Worm (Caenorhabditis elegans) whole organism, L1 larva: ENCODE data around the gene ceh-83.

ENCODE experiments used
- C16A3.4 ChIP-seq: fragments of 150-350 bp; optimal IDR thresholded peaks from 2 replicates; lab custom pipeline; 2014; ENCODE audit warnings: missing biosample characterization, missing genetic modification characterization
- Y116A8C.19 ChIP-seq: sonication (generic microtip); optimal IDR thresholded peaks from 2 replicates; lab custom pipeline; 2016; ENCODE audit warnings: missing compliant biosample characterization, missing genetic modification characterization, borderline replicate concordance
- aha-1 ChIP-seq: fragments of 150-350 bp; optimal IDR thresholded peaks from 2 replicates; lab custom pipeline; 2014; ENCODE audit warnings: missing biosample characterization, missing genetic modification characterization
- alr-1 ChIP-seq: fragments of 200-800 bp; sonication (Bioruptor generic); optimal IDR thresholded peaks from 2 replicates; lab custom pipeline; 2018; ENCODE audit warnings: borderline replicate concordance, mild to moderate bottlenecking, missing genetic modification characterization, missing compliant biosample characterization
- aly-2 ChIP-seq: fragments of 150-350 bp; optimal IDR thresholded peaks from 2 replicates; lab custom pipeline; 2014; ENCODE audit warnings: missing biosample characterization, missing genetic modification characterization
- blmp-1 ChIP-seq: fragments of 150-350 bp; optimal IDR thresholded peaks from 2 replicates; lab custom pipeline; 2014; ENCODE audit warnings: missing biosample characterization, missing genetic modification characterization
- ceh-63 ChIP-seq: fragments of 200-800 bp; sonication (Bioruptor generic); optimal IDR thresholded peaks from 2 replicates; lab custom pipeline; 2018; ENCODE audit warnings: mild to moderate bottlenecking, missing genetic modification characterization, missing compliant biosample characterization
- ceh-82 ChIP-seq, 3 experiments: fragments of 150-350 bp in 1 of 3; sonication (generic microtip) in 2 of 3; optimal IDR thresholded peaks; 2 replicates each; lab custom pipeline; 2014 to 2017; ENCODE audit warnings: missing biosample characterization in 3 of 3, missing genetic modification characterization in 3 of 3
- ceh-88 ChIP-seq: fragments of 200-800 bp; sonication (Bioruptor generic); IDR thresholded peaks from 2 replicates; pipeline ENCODE4 v1.3.6; 2022; ENCODE audit warnings: missing genetic modification characterization, missing compliant biosample characterization
- ces-1 ChIP-seq: fragments of 150-350 bp; optimal IDR thresholded peaks from 2 replicates; lab custom pipeline; 2014; ENCODE audit warnings: missing biosample characterization, missing genetic modification reagents, missing genetic modification characterization
- dsc-1 ChIP-seq: sonication (generic microtip); optimal IDR thresholded peaks from 2 replicates; lab custom pipeline; 2016; ENCODE audit warnings: mild to moderate bottlenecking, missing genetic modification characterization, missing compliant biosample characterization
- egl-13 ChIP-seq: sonication (generic microtip); optimal IDR thresholded peaks from 2 replicates; lab custom pipeline; 2016; ENCODE audit warnings: missing genotype, missing genetic modification reagents, missing genetic modification characterization, missing compliant biosample characterization
- egl-27 ChIP-seq, 2 experiments: fragments of 150-350 bp in 1 of 2; sonication (generic microtip); optimal IDR thresholded peaks; 3 replicates each; lab custom pipeline; 2017 to 2018; ENCODE audit warnings: missing biosample characterization in 2 of 2, missing genetic modification characterization in 2 of 2, missing genetic modification reagents in 2 of 2
- elt-2 ChIP-seq: sonication (generic microtip); optimal IDR thresholded peaks from 2 replicates; lab custom pipeline; 2016; ENCODE audit warnings: missing genetic modification characterization, mild to moderate bottlenecking, inconsistent platforms, missing compliant biosample characterization, missing genetic modification reagents
- elt-3 ChIP-seq, 6 experiments: fragments of 150-350 bp in 1 of 6; sonication (generic microtip); optimal IDR thresholded peaks; 2 replicates each; lab custom pipeline; 2017 to 2018; ENCODE audit warnings: missing biosample characterization in 6 of 6, missing genetic modification characterization in 6 of 6, inconsistent platforms in 1 of 6
- fkh-8 ChIP-seq: sonication (generic microtip); optimal IDR thresholded peaks from 2 replicates; lab custom pipeline; 2016; ENCODE audit warnings: mild to moderate bottlenecking, missing genetic modification characterization, missing compliant biosample characterization
- fos-1 ChIP-seq: fragments of 150-350 bp; optimal IDR thresholded peaks from 2 replicates; lab custom pipeline; 2014; ENCODE audit warnings: missing biosample characterization, missing genetic modification characterization
- hlh-4 ChIP-seq: sonication (generic microtip); optimal IDR thresholded peaks from 2 replicates; lab custom pipeline; 2016; ENCODE audit warnings: mild to moderate bottlenecking, missing genetic modification characterization, missing compliant biosample characterization
- hpl-2 ChIP-seq: fragments of 150-350 bp; optimal IDR thresholded peaks from 2 replicates; lab custom pipeline; 2014; ENCODE audit warnings: missing biosample characterization, missing genetic modification reagents, missing genetic modification characterization
- isw-1 ChIP-seq: fragments of 200-800 bp; sonication (Bioruptor generic); IDR thresholded peaks from 2 replicates; pipeline ENCODE4 v1.3.6; 2022; ENCODE audit warnings: missing genetic modification characterization, missing compliant biosample characterization
- lin-13 ChIP-seq: fragments of 150-350 bp; optimal IDR thresholded peaks from 2 replicates; lab custom pipeline; 2014; ENCODE audit warnings: missing biosample characterization, missing genetic modification reagents, missing genetic modification characterization
- lin-14 ChIP-seq: fragments of 200-800 bp; sonication (Bioruptor generic); optimal IDR thresholded peaks from 2 replicates; lab custom pipeline; 2018; ENCODE audit warnings: mild to moderate bottlenecking, missing genetic modification characterization, moderate library complexity, missing compliant biosample characterization
- lin-15B ChIP-seq: fragments of 150-350 bp; sonication (generic microtip); optimal IDR thresholded peaks from 3 replicates; lab custom pipeline; 2014; ENCODE audit warnings: missing biosample characterization, missing genetic modification characterization
- lin-35 ChIP-seq, 2 experiments: fragments of 150-350 bp; optimal IDR thresholded peaks; 2 replicates each; lab custom pipeline; 2014; ENCODE audit warnings: missing biosample characterization in 2 of 2, missing genetic modification characterization in 2 of 2, missing genetic modification reagents in 2 of 2
- lin-39 ChIP-seq: fragments of 150-350 bp; optimal IDR thresholded peaks from 2 replicates; lab custom pipeline; 2014; ENCODE audit warnings: missing biosample characterization, missing genetic modification reagents, missing genetic modification characterization
- lsy-2 ChIP-seq, 2 experiments: fragments of 150-350 bp; optimal IDR thresholded peaks; 2 replicates each; lab custom pipeline; 2014; ENCODE audit warnings: missing biosample characterization in 2 of 2, missing genetic modification characterization in 2 of 2
- mab-9 ChIP-seq: fragments of 200-800 bp; sonication (Bioruptor generic); IDR thresholded peaks from 2 replicates; pipeline ENCODE4 v1.3.6; 2022; ENCODE audit warnings: missing genetic modification reagents, missing genetic modification characterization, missing compliant biosample characterization
- mef-2 ChIP-seq: fragments of 150-350 bp; optimal IDR thresholded peaks from 2 replicates; lab custom pipeline; 2014; ENCODE audit warnings: missing biosample characterization, missing genetic modification characterization
- nhr-19 ChIP-seq: fragments of 200-800 bp; sonication (Bioruptor generic); conservative IDR thresholded peaks from 2 replicates; pipeline ENCODE4 v1.3.6; 2022; ENCODE audit warnings: missing genetic modification characterization, missing compliant biosample characterization
- nhr-237 ChIP-seq: fragments of 150-350 bp; optimal IDR thresholded peaks from 2 replicates; lab custom pipeline; 2014; ENCODE audit warnings: missing biosample characterization, missing genetic modification characterization
- nhr-71 ChIP-seq: sonication (generic microtip); optimal IDR thresholded peaks from 2 replicates; lab custom pipeline; 2016; ENCODE audit warnings: mild to moderate bottlenecking, missing genetic modification characterization, moderate library complexity, missing compliant biosample characterization
- nhr-77 ChIP-seq: fragments of 150-350 bp; optimal IDR thresholded peaks from 2 replicates; lab custom pipeline; 2014; ENCODE audit warnings: missing biosample characterization, missing genetic modification characterization
- nhr-85 ChIP-seq: sonication (generic microtip); peaks from one replicate; lab custom pipeline; 2016; ENCODE audit warnings: missing genetic modification characterization, inconsistent platforms, missing compliant biosample characterization
- nhr-90 ChIP-seq: sonication (generic microtip); optimal IDR thresholded peaks from 2 replicates; lab custom pipeline; 2016; ENCODE audit warnings: mild to moderate bottlenecking, missing genetic modification characterization, missing compliant biosample characterization; ENCODE audit not compliant: poor library complexity
- skn-1 ChIP-seq: fragments of 150-350 bp; optimal IDR thresholded peaks from 2 replicates; lab custom pipeline; 2014; ENCODE audit warnings: missing biosample characterization, missing genetic modification characterization
- snu-23 ChIP-seq: sonication (generic microtip); optimal IDR thresholded peaks from 2 replicates; lab custom pipeline; 2016; ENCODE audit warnings: missing genetic modification characterization, missing compliant biosample characterization
- sox-4 ChIP-seq: sonication (generic microtip); optimal IDR thresholded peaks from 2 replicates; lab custom pipeline; 2016; ENCODE audit warnings: missing genetic modification characterization, missing compliant biosample characterization
- sptf-1 ChIP-seq: fragments of 150-350 bp; optimal IDR thresholded peaks from 2 replicates; lab custom pipeline; 2014; ENCODE audit warnings: missing biosample characterization, missing genetic modification characterization
- tlp-1 ChIP-seq: fragments of 150-350 bp; optimal IDR thresholded peaks from 2 replicates; lab custom pipeline; 2014; ENCODE audit warnings: missing biosample characterization, missing genetic modification characterization
- unc-30 ChIP-seq: sonication (generic microtip); optimal IDR thresholded peaks from 2 replicates; lab custom pipeline; 2017; ENCODE audit warnings: missing biosample characterization, missing genetic modification characterization
- xbp-1 ChIP-seq: sonication (generic microtip); optimal IDR thresholded peaks from 2 replicates; lab custom pipeline; 2016; ENCODE audit warnings: missing genetic modification characterization, missing compliant biosample characterization
- zip-4 ChIP-seq: fragments of 200-800 bp; sonication (Bioruptor generic); optimal IDR thresholded peaks from 2 replicates; lab custom pipeline; 2018; ENCODE audit warnings: mild to moderate bottlenecking, missing genetic modification characterization, moderate library complexity, missing compliant biosample characterization

ceh-83 gene

DNA sequence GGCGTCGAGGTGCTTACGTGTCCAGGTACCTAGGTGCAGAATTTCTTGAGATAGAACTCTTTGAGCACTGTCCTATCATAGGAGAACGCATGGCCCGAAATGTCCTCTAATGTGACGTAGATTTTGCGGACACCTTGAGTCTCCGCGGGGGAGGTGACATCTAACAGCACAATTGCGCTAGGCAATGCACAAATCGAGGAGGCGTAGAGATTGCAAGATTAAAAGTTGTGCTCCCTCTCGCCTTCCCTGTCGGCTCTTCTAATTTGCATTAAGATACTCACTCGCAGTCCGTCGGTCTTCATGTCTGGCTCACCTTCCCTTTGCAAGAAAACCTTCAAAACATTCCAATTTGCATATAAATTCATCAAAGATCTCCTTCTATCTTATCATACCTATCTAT lies 23.3 kb upstream of the ceh-83 start, which contains the start of gene F36H5.18:
Gene F36H5.18 (plus strand): TSS at position 301 of the 400 bp plus-strand sequence.
- TF ChIP-seq zip-4 (GFP tag; lab: Kevin White, UChicago) (no peak), sox-4 (tag; lab: Kevin White, UChicago) (no peak), tlp-1 (no peak), aha-1 (no peak), lsy-2 (tag; optimal IDR thresholded peaks at IDR 0.05; lab: Kevin White, UChicago) (no peak)

DNA sequence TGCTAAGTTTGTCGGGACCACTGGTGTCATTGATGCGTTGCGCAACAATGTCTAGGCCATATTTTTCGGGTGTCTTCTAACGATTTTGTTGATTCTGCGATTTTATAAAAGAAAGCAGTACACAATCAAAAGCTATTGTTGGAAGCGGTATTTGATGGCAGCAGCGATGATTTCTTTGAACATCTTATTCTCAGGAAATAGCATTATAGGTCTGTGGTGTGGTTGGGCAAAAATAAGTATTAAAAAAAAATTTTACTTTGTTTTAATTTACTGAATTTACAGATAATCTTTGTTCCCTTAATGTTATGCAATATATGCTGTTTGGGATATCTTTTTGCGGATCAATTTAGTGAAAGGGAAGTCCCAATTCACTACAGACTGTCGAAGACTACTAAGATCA lies 20.7 kb upstream of the ceh-83 start, which contains the start of gene F36H5.10:
Gene F36H5.10 (plus strand): TSS at position 301 of the 400 bp plus-strand sequence.
- no peak for TF ChIP-seq sox-4 (tag; lab: Kevin White, UChicago)
- no peak for TF ChIP-seq ces-1 (GFP tag; lab: Kevin White, UChicago)
- TF ChIP-seq nhr-90, result no peak
- TF ChIP-seq xbp-1 (tag; lab: Kevin White, UChicago), result no peak

DNA sequence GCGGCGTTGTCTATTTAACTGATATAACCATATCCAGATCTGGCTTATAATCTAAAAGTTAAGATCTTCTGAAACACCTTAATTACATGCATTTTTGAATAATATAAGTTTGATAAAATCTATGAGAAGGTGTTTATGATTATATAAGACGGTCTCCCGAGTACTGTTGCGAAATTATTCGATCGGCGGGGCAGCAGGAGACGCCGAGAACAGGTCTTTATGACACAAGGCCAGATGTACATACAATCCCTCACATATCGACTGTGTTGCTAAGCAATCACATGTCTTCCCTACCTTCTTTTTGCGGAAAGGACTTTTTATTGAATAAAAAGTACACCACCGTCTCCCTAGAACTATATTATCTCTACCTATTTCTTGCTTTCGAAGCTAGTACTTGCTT lies 20.2 kb upstream of the ceh-83 start, which contains the start of gene fbxb-53:
Gene fbxb-53 (plus strand): TSS at position 301 of the 400 bp plus-strand sequence.
- no peak for TF ChIP-seq ceh-63 (GFP tag; lab: Kevin White, UChicago)
- no peak for TF ChIP-seq sptf-1 (tag; lab: Kevin White, UChicago)
- TF ChIP-seq egl-13 (tag; lab: Kevin White, UChicago), result no peak
- no peak for TF ChIP-seq fos-1 (tag; lab: Kevin White, UChicago)
- TF ChIP-seq aly-2, result no peak
- TF ChIP-seq Y116A8C.19, result no peak
- TF ChIP-seq nhr-71 (tag; lab: Kevin White, UChicago), result no peak
- no peak for TF ChIP-seq ceh-82 (tag; optimal IDR thresholded peaks at IDR 0.05; lab: Kevin White, UChicago)

DNA sequence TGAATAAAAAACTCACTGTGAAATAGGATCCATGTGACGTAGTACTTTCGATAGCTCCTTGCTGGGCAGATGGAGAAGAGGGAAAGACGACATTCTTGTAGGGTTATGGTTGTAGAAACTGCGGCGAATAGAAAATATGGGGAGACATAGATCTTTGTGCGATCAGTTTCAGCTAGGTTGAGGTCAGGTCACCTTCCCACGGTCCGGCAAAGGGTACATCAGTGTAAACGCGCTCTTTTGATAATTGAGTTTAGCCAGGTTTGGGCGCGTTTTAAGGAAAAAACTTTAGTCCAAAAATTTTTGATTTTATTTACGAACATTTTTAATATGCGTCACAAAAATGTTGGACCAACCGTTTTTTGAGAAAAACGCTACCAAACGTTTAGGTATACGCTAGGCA lies 19.7 kb upstream of the ceh-83 start, which contains the start of gene F36H5.17:
Gene F36H5.17 (minus strand): TSS at position 101 of the 400 bp plus-strand sequence.
- no peak for TF ChIP-seq lin-35 (GFP tag; optimal IDR thresholded peaks at IDR 0.05; lab: Kevin White, UChicago)
- no peak for TF ChIP-seq lin-39 (tag; lab: Kevin White, UChicago)
- TF ChIP-seq xbp-1 (tag; lab: Kevin White, UChicago), result no peak
- no peak for TF ChIP-seq hlh-4 (tag; lab: Kevin White, UChicago)
- TF ChIP-seq elt-2, result no peak
- TF ChIP-seq nhr-77 (tag; lab: Kevin White, UChicago), result no peak
- TF ChIP-seq Y116A8C.19, result no peak
- no peak for TF ChIP-seq egl-27 (tag; optimal IDR thresholded peaks at IDR 0.05; lab: Kevin White, UChicago)
- no peak for TF ChIP-seq nhr-85 (tag; lab: Kevin White, UChicago)
- TF ChIP-seq egl-13 (tag; lab: Kevin White, UChicago), result no peak
- TF ChIP-seq alr-1 (tag; lab: Kevin White, UChicago), result no peak
- no peak for TF ChIP-seq fkh-8 (tag; lab: Kevin White, UChicago)
- no peak for TF ChIP-seq sptf-1 (tag; lab: Kevin White, UChicago)
- TF ChIP-seq aha-1, result no peak
- TF ChIP-seq snu-23 (GFP tag; lab: Kevin White, UChicago), result no peak
- TF ChIP-seq ceh-88 (GFP tag; lab: Robert Waterston, UW), result no peak
- no peak for TF ChIP-seq lin-15B
- TF ChIP-seq mab-9 (GFP tag; lab: Robert Waterston, UW), result no peak

DNA sequence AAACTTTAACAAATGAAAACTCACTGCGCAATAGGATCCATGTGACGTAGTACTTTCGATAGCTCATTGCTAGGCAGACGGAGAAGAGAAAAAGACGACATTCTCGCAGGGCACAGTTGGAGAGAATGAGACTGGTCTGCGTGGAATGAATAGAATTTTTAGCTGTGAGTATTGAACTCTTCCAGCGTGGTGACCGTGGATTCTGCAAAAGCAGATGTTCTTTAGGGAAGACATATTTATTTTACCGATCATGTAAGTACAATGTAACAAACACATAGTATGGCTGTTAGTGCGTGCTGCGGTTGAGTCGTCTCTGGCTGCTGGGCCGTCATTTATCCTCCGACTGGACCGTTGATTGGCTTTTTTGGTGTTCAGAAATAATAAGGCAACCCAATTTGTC lies 16.7 kb upstream of the ceh-83 start, which contains the start of gene F36H5.9:
Gene F36H5.9 (minus strand): TSS at position 101 of the 400 bp plus-strand sequence.
- TF ChIP-seq egl-13 (tag; lab: Kevin White, UChicago) (no peak), lin-15B (no peak), blmp-1 (no peak), mef-2 (tag; lab: Kevin White, UChicago) (no peak), skn-1 (tag; lab: Kevin White, UChicago) (no peak), isw-1 (GFP tag; lab: Robert Waterston, UW) (no peak), nhr-19 (GFP tag; lab: Robert Waterston, UW) (no peak), fkh-8 (tag; lab: Kevin White, UChicago) (no peak), elt-3 (tag; optimal IDR thresholded peaks at IDR 0.05; lab: Kevin White, UChicago) (no peak), hpl-2 (no peak), unc-30 (tag; lab: Kevin White, UChicago) (no peak), lin-13 (GFP tag; lab: Kevin White, UChicago) (no peak), sptf-1 (tag; lab: Kevin White, UChicago) (no peak), nhr-237 (tag; lab: Kevin White, UChicago) (no peak), dsc-1 (tag; lab: Kevin White, UChicago) (no peak), C16A3.4 (tag; lab: Kevin White, UChicago) (no peak), fos-1 (tag; lab: Kevin White, UChicago) (no peak), alr-1 (tag; lab: Kevin White, UChicago) (no peak), lin-14 (GFP tag; lab: Kevin White, UChicago) (no peak)
